Fruit fly (Drosophila melanogaster) whole organism, wandering third instar larva: ENCODE measurements around the gene Rab3-GEF.

Experiments used
- Abd-B ChIP-seq: fragments of >200 bp; optimal IDR thresholded peaks from 2 replicates; lab custom pipeline; 2017; ENCODE audit warnings: missing biosample characterization, missing genetic modification characterization
- CG32264 ChIP-seq: fragments of 200-800 bp; sonication (Bioruptor generic); optimal IDR thresholded peaks from 2 replicates; lab custom pipeline; 2016; ENCODE audit warnings: missing biosample characterization, missing genetic modification characterization
- CG9705 ChIP-seq: fragments of 200-800 bp; sonication (Bioruptor generic); optimal IDR thresholded peaks from 2 replicates; lab custom pipeline; 2018; ENCODE audit warnings: missing biosample characterization, mild to moderate bottlenecking, missing genetic modification characterization
- CrebA ChIP-seq: fragments of 200-800 bp; sonication (Bioruptor generic); optimal IDR thresholded peaks from 2 replicates; lab custom pipeline; 2016; ENCODE audit warnings: missing biosample characterization, mild to moderate bottlenecking, missing genetic modification characterization, borderline replicate concordance
- Dfd ChIP-seq: fragments of >200 bp; optimal IDR thresholded peaks from 2 replicates; lab custom pipeline; 2017; ENCODE audit warnings: missing biosample characterization, missing genetic modification characterization
- Dif ChIP-seq: fragments of 200-275, 200-300 bp; sonication (Bioruptor generic); optimal IDR thresholded peaks from 2 replicates; lab custom pipeline; 2018; ENCODE audit warnings: missing biosample characterization, missing genetic modification characterization; ENCODE audit not compliant: partially characterized antibody
- GATAd ChIP-seq: sonication (Bioruptor generic); optimal IDR thresholded peaks from 2 replicates; lab custom pipeline; 2016; ENCODE audit warnings: missing biosample characterization, missing genetic modification characterization
- HLH106 ChIP-seq: fragments of 200-800 bp; optimal IDR thresholded peaks from 3 replicates; lab custom pipeline; 2019; ENCODE audit warnings: missing biosample characterization, mild to moderate bottlenecking, missing genetic modification characterization, moderate library complexity
- Hnf4 ChIP-seq: fragments of 200-800 bp; sonication (Bioruptor generic); optimal IDR thresholded peaks from 2 replicates; lab custom pipeline; 2016; ENCODE audit warnings: missing biosample characterization, mild to moderate bottlenecking, missing genetic modification characterization
- Hr78 ChIP-seq: fragments of >200 bp; optimal IDR thresholded peaks from 2 replicates; lab custom pipeline; 2017; ENCODE audit warnings: missing biosample characterization, missing genetic modification characterization
- Hr83 ChIP-seq: fragments of 200-300 bp; sonication (Bioruptor generic); optimal IDR thresholded peaks from 2 replicates; lab custom pipeline; 2016; ENCODE audit warnings: missing biosample characterization, mild to moderate bottlenecking, missing genetic modification characterization, moderate library complexity; ENCODE audit not compliant: poor library complexity, severe bottlenecking
- Jra ChIP-seq: sonication (Bioruptor generic); optimal IDR thresholded peaks from 2 replicates; lab custom pipeline; 2016; ENCODE audit warnings: missing biosample characterization, missing genetic modification characterization
- Mio ChIP-seq: sonication (Bioruptor generic); optimal IDR thresholded peaks from 2 replicates; lab custom pipeline; 2016; ENCODE audit warnings: missing biosample characterization, missing genetic modification characterization
- Myc ChIP-seq: fragments of >200 bp; optimal IDR thresholded peaks from 2 replicates; lab custom pipeline; 2017
- N ChIP-seq: fragments of >200 bp; optimal IDR thresholded peaks from 2 replicates; lab custom pipeline; 2018; ENCODE audit warnings: missing biosample characterization, missing external identifiers, missing genetic modification characterization
- OdsH ChIP-seq: fragments of 200-800 bp; sonication (Bioruptor generic); optimal IDR thresholded peaks from 2 replicates; lab custom pipeline; 2016; ENCODE audit warnings: missing biosample characterization, mild to moderate bottlenecking, missing genetic modification characterization
- Rel ChIP-seq, 2 experiments: fragments of 200-800 bp; sonication (Bioruptor generic) in 1 of 2; optimal IDR thresholded peaks; 2 replicates in 1 of 2; 3 replicates in 1 of 2; lab custom pipeline; 2016 to 2019; ENCODE audit warnings: mild to moderate bottlenecking in 2 of 2, missing biosample characterization in 2 of 2, missing genetic modification characterization in 2 of 2, moderate library complexity in 1 of 2
- Sp1 ChIP-seq: fragments of 200-800 bp; sonication (Bioruptor generic); optimal IDR thresholded peaks from 3 replicates; lab custom pipeline; 2019; ENCODE audit warnings: missing biosample characterization, mild to moderate bottlenecking, missing genetic modification characterization, moderate library complexity
- Vsx2 ChIP-seq: fragments of 200-300, 225-300 bp; sonication (Bioruptor generic); optimal IDR thresholded peaks from 2 replicates; lab custom pipeline; 2018; ENCODE audit warnings: missing biosample characterization, missing genetic modification characterization; ENCODE audit not compliant: partially characterized antibody
- br ChIP-seq: fragments of 200-800 bp; sonication (Bioruptor generic); optimal IDR thresholded peaks from 2 replicates; lab custom pipeline; 2016; ENCODE audit warnings: missing biosample characterization, missing genetic modification characterization
- brk ChIP-seq: fragments of 200-800 bp; sonication (Bioruptor generic); optimal IDR thresholded peaks from 2 replicates; lab custom pipeline; 2016; ENCODE audit warnings: missing biosample characterization, mild to moderate bottlenecking, missing genetic modification characterization
- dl ChIP-seq, 2 experiments: fragments of 175-275, 200-275 bp in 1 of 2; fragments of 200-275 bp in 1 of 2; sonication (Bioruptor generic); optimal IDR thresholded peaks; lab custom pipeline; 2018; ENCODE audit warnings: mild to moderate bottlenecking in 2 of 2, missing biosample characterization in 2 of 2, missing genetic modification characterization in 2 of 2, moderate library complexity in 2 of 2; ENCODE audit not compliant: partially characterized antibody in 2 of 2, insufficient read depth in 1 of 2
- dmrt93B ChIP-seq: fragments of 200-800 bp; sonication (Bioruptor generic); optimal IDR thresholded peaks from 2 replicates; lab custom pipeline; 2018; ENCODE audit warnings: missing biosample characterization, mild to moderate bottlenecking, missing genetic modification characterization
- dsf ChIP-seq: sonication (Bioruptor generic); optimal IDR thresholded peaks from 2 replicates; lab custom pipeline; 2016; ENCODE audit warnings: missing biosample characterization, missing genetic modification characterization, borderline replicate concordance
- ey ChIP-seq: fragments of 200-800 bp; sonication (Bioruptor generic); optimal IDR thresholded peaks from 2 replicates; lab custom pipeline; 2016; ENCODE audit warnings: missing biosample characterization, missing genetic modification characterization
- foxo ChIP-seq, 2 experiments: fragments of 200-800 bp; sonication (Bioruptor generic); optimal IDR thresholded peaks; 2 replicates in 1 of 2; 3 replicates in 1 of 2; lab custom pipeline; 2016 to 2017; ENCODE audit warnings: missing biosample characterization in 2 of 2, missing genetic modification characterization in 2 of 2
- fru ChIP-seq: fragments of 200-800 bp; sonication (Bioruptor generic); optimal IDR thresholded peaks from 3 replicates; lab custom pipeline; 2016; ENCODE audit warnings: missing biosample characterization, mild to moderate bottlenecking, missing genetic modification characterization
- h ChIP-seq: fragments of 200-800 bp; sonication (Bioruptor generic); optimal IDR thresholded peaks from 3 replicates; lab custom pipeline; 2016; ENCODE audit warnings: missing biosample characterization, mild to moderate bottlenecking, missing genetic modification characterization
- jim ChIP-seq: fragments of 175-275, 200-325 bp; sonication (Bioruptor generic); optimal IDR thresholded peaks from 2 replicates; lab custom pipeline; 2016; ENCODE audit warnings: missing biosample characterization, mild to moderate bottlenecking, missing genetic modification characterization
- lola ChIP-seq: fragments of >200 bp; optimal IDR thresholded peaks from 2 replicates; lab custom pipeline; 2017; ENCODE audit warnings: missing biosample characterization, missing genetic modification characterization
- pan ChIP-seq: fragments of >200 bp; optimal IDR thresholded peaks from 2 replicates; lab custom pipeline; 2017
- psq ChIP-seq: fragments of 200-800 bp; sonication (Bioruptor generic); optimal IDR thresholded peaks from 3 replicates; lab custom pipeline; 2017; ENCODE audit warnings: missing biosample characterization, mild to moderate bottlenecking, missing genetic modification characterization, moderate library complexity
- rgr ChIP-seq: fragments of 200-800 bp; sonication (Bioruptor generic); optimal IDR thresholded peaks from 3 replicates; lab custom pipeline; 2016; ENCODE audit warnings: missing biosample characterization, mild to moderate bottlenecking, missing genetic modification characterization
- sage ChIP-seq: fragments of 200-800 bp; sonication (Bioruptor generic); optimal IDR thresholded peaks from 2 replicates; lab custom pipeline; 2016; ENCODE audit warnings: missing biosample characterization, mild to moderate bottlenecking, missing genetic modification characterization
- sv ChIP-seq: fragments of 200-800 bp; sonication (Bioruptor generic); optimal IDR thresholded peaks from 3 replicates; lab custom pipeline; 2016; ENCODE audit warnings: missing biosample characterization, missing genetic modification characterization
- tai ChIP-seq: sonication (Bioruptor generic); optimal IDR thresholded peaks from 2 replicates; lab custom pipeline; 2016; ENCODE audit warnings: missing biosample characterization, missing genetic modification characterization
- usp ChIP-seq: fragments of >200 bp; optimal IDR thresholded peaks from 2 replicates; lab custom pipeline; 2017; ENCODE audit warnings: missing biosample characterization, missing genetic modification characterization
- woc ChIP-seq: sonication (Bioruptor generic); optimal IDR thresholded peaks from 2 replicates; lab custom pipeline; 2016; ENCODE audit warnings: missing biosample characterization, mild to moderate bottlenecking, missing genetic modification characterization

Rab3-GEF gene

dm6 chrX:15076038-15076575, 13.4 kb upstream of the Rab3-GEF start, which contains the start of gene Lsd-2:
TSS of gene Lsd-2 (minus strand) at chrX:15076220.
- TF ChIP-seq dsf (GFP tag; lab: Kevin White, UChicago) = no peak
- peak; percentile 47 for TF ChIP-seq Sp1
- peak; percentile 78 for TF ChIP-seq Hr83 (GFP tag; lab: Kevin White, UChicago)
- no peak for TF ChIP-seq Vsx2 (GFP tag; lab: Kevin White, UChicago)
- no peak for TF ChIP-seq N (GFP tag; lab: Kevin White, UChicago)
- no peak for TF ChIP-seq Rel (GFP tag; optimal IDR thresholded peaks at IDR 0.05; lab: Kevin White, UChicago)
- TF ChIP-seq Rel (tag; optimal IDR thresholded peaks at IDR 0.05; lab: Kevin White, UChicago) = peak; percentile 53
- no peak for TF ChIP-seq pan (lab: Kevin White, UChicago)
- peak; percentile 6 for TF ChIP-seq CG9705 (GFP tag; lab: Kevin White, UChicago)
- no peak for TF ChIP-seq CrebA (GFP tag; lab: Kevin White, UChicago)
- peak; percentile 7 for TF ChIP-seq dmrt93B (GFP tag; lab: Kevin White, UChicago)
- peak; percentile 66 for TF ChIP-seq jim (GFP tag; lab: Kevin White, UChicago)
- TF ChIP-seq HLH106 (tag; lab: Kevin White, UChicago) = peak; percentile 48
- no peak for TF ChIP-seq lola (GFP tag; lab: Kevin White, UChicago)
- TF ChIP-seq Abd-B = no peak
- peak; percentile 73 for TF ChIP-seq woc (GFP tag; lab: Kevin White, UChicago)
- no peak for TF ChIP-seq sage (GFP tag; lab: Kevin White, UChicago)
- TF ChIP-seq dl (GFP tag; optimal IDR thresholded peaks at IDR 0.05; lab: Kevin White, UChicago; ENCODE audit: insufficient read depth in 1 of 2, partially characterized antibody in 2 of 2) = peak; percentile 13 to 22
- TF ChIP-seq fru = peak; percentile 8
- peak; percentile 92 for TF ChIP-seq psq (GFP tag; lab: Kevin White, UChicago)
- no peak for TF ChIP-seq tai
- peak; percentile 24 for TF ChIP-seq ey (GFP tag; lab: Kevin White, UChicago)
- TF ChIP-seq Dif (GFP tag; lab: Kevin White, UChicago) = peak; percentile 62
- TF ChIP-seq Dfd (GFP tag; lab: Kevin White, UChicago) = no peak
- no peak for TF ChIP-seq brk (GFP tag; lab: Kevin White, UChicago)
- peak; percentile 54 for TF ChIP-seq h (GFP tag; lab: Kevin White, UChicago)
- TF ChIP-seq Jra = peak; percentile 47
- TF ChIP-seq br (GFP tag; lab: Kevin White, UChicago) = peak; percentile 53
- TF ChIP-seq GATAd (GFP tag; lab: Kevin White, UChicago) = no peak
- no peak for TF ChIP-seq sv
- TF ChIP-seq Hr78 = no peak
- TF ChIP-seq CG32264 = no peak
- peak in 1 of 2 experiments; percentile 39 for TF ChIP-seq foxo (GFP tag; optimal IDR thresholded peaks at IDR 0.05; lab: Kevin White, UChicago)
- no peak for TF ChIP-seq Mio (GFP tag; lab: Kevin White, UChicago)
- TF ChIP-seq OdsH = no peak
- TF ChIP-seq rgr (GFP tag; lab: Kevin White, UChicago) = peak; percentile 23
- TF ChIP-seq usp = no peak
- peak; percentile 99 for TF ChIP-seq Myc (lab: Kevin White, UChicago)
- peak; percentile 84 for TF ChIP-seq Hnf4 (GFP tag; lab: Kevin White, UChicago)

dm6 chrX:15076606-15077005, 12.9 kb upstream of the Rab3-GEF start:
- TF ChIP-seq woc (GFP tag; lab: Kevin White, UChicago) (no peak), Hr78 (no peak), h (GFP tag; lab: Kevin White, UChicago) (no peak), lola (GFP tag; lab: Kevin White, UChicago) (no peak), ey (GFP tag; lab: Kevin White, UChicago) (no peak), sv (no peak), CG9705 (GFP tag; lab: Kevin White, UChicago) (no peak)
- TF ChIP-seq, all 38 proteins: peak for 0
